Fruit fly (Drosophila melanogaster) whole organism, embryonic: ENCODE data around the gene CG32588.
A peak's percentile ranks its signal among the peaks of the same experiment; 100 is the strongest.

Experiments
- Aef1 ChIP-seq: fragments of 200-800 bp; sonication (Bioruptor generic); IDR thresholded peaks from 3 replicates; pipeline ENCODE4 v1.3.6; 2022; ENCODE audit warnings: missing biosample characterization, missing genetic modification characterization
- Awh ChIP-seq: fragments of 200-800 bp; sonication (Bioruptor generic); IDR thresholded peaks from 2 replicates; pipeline ENCODE4, ENCODE4 v1.3.6; 2022; ENCODE audit warnings: missing biosample characterization, missing genetic modification characterization
- Blimp-1 ChIP-seq: fragments of 200-800 bp; sonication (Bioruptor generic); optimal IDR thresholded peaks from 3 replicates; lab custom pipeline; 2018; ENCODE audit warnings: missing biosample characterization, missing genetic modification characterization, mild to moderate bottlenecking, moderate library complexity, missing genetic modification reagents
- CG11560 ChIP-seq: fragments of 200-800 bp; sonication (Bioruptor generic); IDR thresholded peaks from 3 replicates; pipeline ENCODE4 v1.3.6; 2022; ENCODE audit warnings: missing biosample characterization, missing genetic modification characterization
- CG12942 ChIP-seq: fragments of 200-800 bp; sonication (Bioruptor generic); optimal IDR thresholded peaks from 3 replicates; lab custom pipeline; 2016; ENCODE audit warnings: missing biosample characterization, missing genetic modification characterization
- CG14014 ChIP-seq: fragments of 200-800 bp; sonication (Bioruptor generic); IDR thresholded peaks from 2 replicates; pipeline ENCODE4 v1.3.6; 2022; ENCODE audit warnings: missing biosample characterization, missing genetic modification characterization
- CG17385 ChIP-seq: fragments of 200-800 bp; sonication (Bioruptor generic); optimal IDR thresholded peaks from 3 replicates; lab custom pipeline; 2018; ENCODE audit warnings: missing biosample characterization, mild to moderate bottlenecking, missing genetic modification characterization
- CG2875 ChIP-seq: fragments of 200-800 bp; sonication (Bioruptor generic); optimal IDR thresholded peaks from 2 replicates; lab custom pipeline; 2017; ENCODE audit warnings: missing biosample characterization, mild to moderate bottlenecking, missing genetic modification characterization, missing genetic modification reagents
- CG30431 ChIP-seq: fragments of 200-800 bp; sonication (Bioruptor generic); optimal IDR thresholded peaks from 2 replicates; lab custom pipeline; 2017; ENCODE audit warnings: missing biosample characterization, missing genetic modification characterization
- CG4854 ChIP-seq: fragments of 200-800 bp; sonication (Bioruptor generic); optimal IDR thresholded peaks from 2 replicates; lab custom pipeline; 2016; ENCODE audit warnings: missing biosample characterization, missing genetic modification characterization, inconsistent platforms
- CG5180 ChIP-seq: fragments of 200-800 bp; sonication (Bioruptor generic); optimal IDR thresholded peaks from 3 replicates; lab custom pipeline; 2017; ENCODE audit warnings: missing biosample characterization, missing genetic modification characterization, mild to moderate bottlenecking, moderate library complexity, missing genetic modification reagents
- CG6272 ChIP-seq: fragments of 200-800 bp; sonication (Bioruptor generic); IDR thresholded peaks from 2 replicates; pipeline ENCODE4 v1.3.6; 2022; ENCODE audit warnings: missing biosample characterization, missing genetic modification characterization
- Deaf1 ChIP-seq: fragments of 200-800 bp; optimal IDR thresholded peaks from 3 replicates; lab custom pipeline; 2019; ENCODE audit warnings: missing biosample characterization, mild to moderate bottlenecking, missing genetic modification characterization, moderate library complexity
- Fer2 ChIP-seq: fragments of 200-800 bp; sonication (Bioruptor generic); optimal IDR thresholded peaks from 2 replicates; lab custom pipeline; 2018; ENCODE audit warnings: missing biosample characterization, mild to moderate bottlenecking, missing genetic modification characterization, moderate library complexity
- Jarid2 ChIP-seq: fragments of 200-800 bp; sonication (Bioruptor generic); optimal IDR thresholded peaks from 3 replicates; lab custom pipeline; 2017; ENCODE audit warnings: mild to moderate bottlenecking, missing biosample characterization, missing genetic modification reagents, missing genetic modification characterization
- Med ChIP-seq: fragments of 200-800 bp; sonication (Bioruptor generic); peaks from one replicate; lab custom pipeline; 2016; ENCODE audit warnings: missing biosample characterization, missing genetic modification characterization, mild to moderate bottlenecking, inconsistent platforms, moderate library complexity
- Opbp ChIP-seq: fragments of 200-800 bp; sonication (Bioruptor generic); IDR thresholded peaks from 3 replicates; pipeline ENCODE4 v1.3.6; 2022; ENCODE audit warnings: missing biosample characterization, missing genetic modification characterization; ENCODE audit not compliant: partially characterized antibody
- Trl ChIP-seq, 3 experiments: fragments of >200 bp in 2 of 3; fragments of 200-800 bp in 1 of 3; sonication (Bioruptor generic) in 1 of 3; optimal IDR thresholded peaks; 2 replicates in 1 of 3; 3 replicates in 2 of 3; lab custom pipeline; 2016 to 2017; ENCODE audit warnings: missing biosample characterization in 1 of 3, missing genetic modification characterization in 1 of 3
- Xrp1 ChIP-seq: fragments of 200-800 bp; sonication (Bioruptor generic); IDR thresholded peaks from 2 replicates; pipeline ENCODE4 v1.3.6; 2022; ENCODE audit warnings: missing biosample characterization, missing genetic modification characterization
- abd-A ChIP-seq: fragments of 200-800 bp; sonication (Bioruptor generic); optimal IDR thresholded peaks from 3 replicates; lab custom pipeline; 2019; ENCODE audit warnings: missing biosample characterization, mild to moderate bottlenecking, missing genetic modification characterization, moderate library complexity
- cg ChIP-seq: fragments of 200-800 bp; sonication (Bioruptor generic); optimal IDR thresholded peaks from 3 replicates; lab custom pipeline; 2019; ENCODE audit warnings: missing biosample characterization, mild to moderate bottlenecking, missing genetic modification characterization, moderate library complexity
- chm ChIP-seq: fragments of 200-800 bp; sonication (Bioruptor generic); IDR thresholded peaks from 2 replicates; pipeline ENCODE4 v1.3.6; 2022; ENCODE audit warnings: missing biosample characterization, missing genetic modification characterization
- ci ChIP-seq: fragments of 200-800 bp; sonication (Bioruptor generic); IDR thresholded peaks from 3 replicates; pipeline ENCODE4 v1.3.6; 2022; ENCODE audit warnings: missing biosample characterization, missing genetic modification characterization
- corto ChIP-seq: fragments of 200-800 bp; sonication (Bioruptor generic); optimal IDR thresholded peaks from 2 replicates; lab custom pipeline; 2016; ENCODE audit warnings: missing biosample characterization, mild to moderate bottlenecking, missing genetic modification characterization, moderate library complexity
- da ChIP-seq: fragments of 200-800 bp; sonication (Bioruptor generic); optimal IDR thresholded peaks from 2 replicates; lab custom pipeline; 2016; ENCODE audit warnings: missing biosample characterization, missing genetic modification characterization
- ind ChIP-seq: fragments of 200-800 bp; sonication (Bioruptor generic); optimal IDR thresholded peaks from 3 replicates; lab custom pipeline; 2016; ENCODE audit warnings: missing biosample characterization, missing genetic modification characterization
- mirr ChIP-seq: fragments of 200-800 bp; sonication (Bioruptor generic); optimal IDR thresholded peaks from 3 replicates; lab custom pipeline; 2018; ENCODE audit warnings: missing biosample characterization, mild to moderate bottlenecking, missing genetic modification characterization
- nerfin-1 ChIP-seq: fragments of 200-800 bp; sonication (Bioruptor generic); optimal IDR thresholded peaks from 3 replicates; lab custom pipeline; 2019; ENCODE audit warnings: missing biosample characterization, mild to moderate bottlenecking, missing genetic modification characterization, moderate library complexity
- oc ChIP-seq: fragments of 200-800 bp; sonication (Bioruptor generic); optimal IDR thresholded peaks from 2 replicates; lab custom pipeline; 2018; ENCODE audit warnings: missing biosample characterization, mild to moderate bottlenecking, missing genetic modification characterization, moderate library complexity
- onecut ChIP-seq: fragments of 200-800 bp; sonication (Bioruptor generic); IDR thresholded peaks from 2 replicates; pipeline ENCODE4 v1.3.6; 2022; ENCODE audit warnings: missing biosample characterization, missing genetic modification characterization
- schlank ChIP-seq: fragments of 200-800 bp; sonication (Bioruptor generic); optimal IDR thresholded peaks from 2 replicates; lab custom pipeline; 2018; ENCODE audit warnings: missing biosample characterization, mild to moderate bottlenecking, missing genetic modification characterization
- sd ChIP-seq: fragments of 200-800 bp; sonication (Bioruptor generic); optimal IDR thresholded peaks from 3 replicates; lab custom pipeline; 2018; ENCODE audit warnings: missing biosample characterization, mild to moderate bottlenecking, missing genetic modification characterization, moderate library complexity
- sens ChIP-seq: fragments of 200-800 bp; sonication (Bioruptor generic); peaks from one replicate; lab custom pipeline; 2016; ENCODE audit warnings: missing biosample characterization, missing genetic modification characterization
- sqz ChIP-seq: fragments of 200-800 bp; sonication (Bioruptor generic); optimal IDR thresholded peaks from 3 replicates; lab custom pipeline; 2018; ENCODE audit warnings: missing biosample characterization, mild to moderate bottlenecking, missing genetic modification characterization
- vvl ChIP-seq: fragments of 200-800 bp; sonication (Bioruptor generic); IDR thresholded peaks from 2 replicates; pipeline ENCODE4 v1.3.6; 2022; ENCODE audit warnings: missing biosample characterization, missing genetic modification characterization
- yki ChIP-seq: fragments of >200 bp; optimal IDR thresholded peaks from 3 replicates; lab custom pipeline; 2018
- zen2 ChIP-seq: fragments of 200-800 bp; sonication (Bioruptor generic); IDR thresholded peaks from 3 replicates; pipeline ENCODE4 v1.3.6; 2022; ENCODE audit warnings: missing biosample characterization, missing genetic modification characterization; ENCODE audit not compliant: partially characterized antibody

Gene CG32588

dm6 chrX:15162941-15163340, 43.5 kb downstream of the CG32588 start, which contains the start of gene CG9095:
CG9095 (minus strand) TSS chrX:15163225.
- TF ChIP-seq chm (GFP tag; lab: Robert Waterston, UW) (peak; percentile 33; the same call in 1 of the 2 replicates), CG5180 (no peak), Trl (optimal IDR thresholded peaks at IDR 0.05; lab: Kevin White, UChicago) (peak; percentile 30 to 63), Trl (GFP tag; optimal IDR thresholded peaks at IDR 0.05; lab: Kevin White, UChicago) (no peak), CG14014 (GFP tag; lab: Robert Waterston, UW) (no peak), CG30431 (GFP tag; lab: Kevin White, UChicago) (no peak), ind (GFP tag; lab: Kevin White, UChicago) (no peak), Opbp (GFP tag; lab: Robert Waterston, UW) (0 out of 3 replicates have a peak, but pooled peaks have one; percentile 41), CG4854 (GFP tag; lab: Kevin White, UChicago) (no peak), Fer2 (tag; lab: Kevin White, UChicago) (no peak), CG6272 (GFP tag; lab: Robert Waterston, UW) (no peak), corto (GFP tag; lab: Kevin White, UChicago) (no peak), yki (lab: Kevin White, UChicago) (peak; percentile 16), cg (GFP tag; lab: Kevin White, UChicago) (no peak), CG12942 (no peak), CG17385 (GFP tag; lab: Kevin White, UChicago) (no peak), sqz (GFP tag; lab: Kevin White, UChicago) (peak; percentile 35), oc (peak; percentile 16), Aef1 (GFP tag; lab: Robert Waterston, UW) (no peak), CG2875 (GFP tag; lab: Kevin White, UChicago) (no peak), ci (GFP tag; lab: Robert Waterston, UW) (0 out of 3 replicates have a peak, but pooled peaks have one; percentile 13), Jarid2 (GFP tag; lab: Kevin White, UChicago) (peak; percentile 62), schlank (tag; lab: Kevin White, UChicago) (no peak), da (no peak), nerfin-1 (tag; lab: Kevin White, UChicago) (no peak), vvl (GFP tag; lab: Robert Waterston, UW) (peak; percentile 23; the same call in 1 of the 2 replicates), Med (GFP tag; lab: Kevin White, UChicago) (peak; percentile 55), Blimp-1 (peak; percentile 56), zen2 (GFP tag; lab: Robert Waterston, UW) (0 out of 3 replicates have a peak, but pooled peaks have one; percentile 27), Deaf1 (peak; percentile 25), mirr (GFP tag; lab: Kevin White, UChicago) (no peak)

dm6 chrX:15162068-15162467, 44.4 kb downstream of the CG32588 start:
- TF ChIP-seq CG11560 (tag; lab: Robert Waterston, UW) (no peak), sens (GFP tag; lab: Kevin White, UChicago) (peak; percentile 53)

dm6 chrX:15157230-15157629, 49.2 kb downstream of the CG32588 start:
- no peak for TF ChIP-seq CG4854 (GFP tag; lab: Kevin White, UChicago)
- TF ChIP-seq Awh (GFP tag; lab: Robert Waterston, UW), result 0 out of 2 replicates have a peak, but pooled peaks have one; percentile 11
- TF ChIP-seq vvl (GFP tag; lab: Robert Waterston, UW), result peak; percentile 27; the same call in 1 of the 2 replicates
- TF ChIP-seq abd-A (tag; lab: Kevin White, UChicago), result peak; percentile 1
- peak; percentile 5 for TF ChIP-seq sqz (GFP tag; lab: Kevin White, UChicago)
- TF ChIP-seq Xrp1 (GFP tag; lab: Robert Waterston, UW), result no peak
- TF ChIP-seq onecut (GFP tag; lab: Robert Waterston, UW), result peak; percentile 80
- peak; percentile 63 for TF ChIP-seq sd (tag; lab: Kevin White, UChicago)
